Worm (Caenorhabditis elegans): ENCODE results near the gene gex-4.

DNA sequence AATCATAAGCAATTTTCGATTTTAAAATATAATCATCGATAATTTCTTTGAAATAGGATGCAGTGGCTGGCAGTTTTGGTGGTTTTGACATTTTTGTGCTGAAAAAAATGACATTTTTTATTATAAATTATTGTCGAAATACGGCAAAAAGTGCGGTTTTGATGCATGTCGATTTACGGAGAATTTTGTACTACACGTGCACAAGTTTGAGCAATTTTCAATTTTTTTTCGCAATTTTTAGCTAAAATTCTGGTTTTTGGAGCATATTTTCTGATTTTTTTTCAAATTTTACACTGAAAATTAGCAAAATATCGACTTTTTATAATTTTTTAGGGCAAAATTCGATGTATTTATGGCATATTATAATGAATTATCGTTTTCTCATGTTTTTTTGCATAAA is 2.8 kb downstream of the gex-4 start, which contains the start of gene Y75B8A.13:
- TF ChIP-seq ama-1 (optimal IDR thresholded peaks at IDR 0.05) (no peak), ceh-36 (tag; optimal IDR thresholded peaks at IDR 0.05) (no peak), sea-1 (GFP tag; conservative IDR thresholded peaks at IDR 0.05) (no peak), hnd-1 (tag; optimal IDR thresholded peaks at IDR 0.05) (no peak), pes-1 (GFP tag; IDR thresholded peaks at IDR 0.05) (no peak), flt-1 (GFP tag; IDR thresholded peaks at IDR 0.05) (no peak), B0310.2 (tag; optimal IDR thresholded peaks at IDR 0.05) (no peak), ceh-13 (GFP tag; optimal IDR thresholded peaks at IDR 0.05) (no peak), tra-4 (tag; optimal IDR thresholded peaks at IDR 0.05) (no peak)
